Fruit fly (Drosophila melanogaster) whole organism, adult: ENCODE results near the gene CG10286.
A peak's percentile ranks its signal among the peaks of the same experiment; 100 is the strongest.

Experiments
- CG12768 ChIP-seq: fragments of 200-800 bp; sonication (Bioruptor generic); optimal IDR thresholded peaks from 2 replicates; lab custom pipeline; 2017; ENCODE audit warnings: missing biosample characterization, missing genetic modification characterization, mild to moderate bottlenecking, moderate library complexity, missing genetic modification reagents
- CG1620 ChIP-seq: fragments of 200-800 bp; sonication (Bioruptor generic); optimal IDR thresholded peaks from 2 replicates; lab custom pipeline; 2016; ENCODE audit warnings: missing biosample characterization, missing genetic modification characterization
- CG33017 ChIP-seq: fragments of 200-800 bp; sonication (Bioruptor generic); optimal IDR thresholded peaks from 2 replicates; lab custom pipeline; 2018; ENCODE audit warnings: missing biosample characterization, mild to moderate bottlenecking, missing genetic modification characterization, moderate library complexity
- CG5204 ChIP-seq: fragments of 200-800 bp; sonication (Bioruptor generic); optimal IDR thresholded peaks from 2 replicates; lab custom pipeline; 2016; ENCODE audit warnings: missing biosample characterization, missing genetic modification characterization
- CG7045 ChIP-seq: fragments of 200-800 bp; sonication (Bioruptor generic); optimal IDR thresholded peaks from 2 replicates; lab custom pipeline; 2017; ENCODE audit warnings: missing biosample characterization, mild to moderate bottlenecking, missing genetic modification characterization
- CG7101 ChIP-seq: fragments of 200-800 bp; sonication (Bioruptor generic); optimal IDR thresholded peaks from 2 replicates; lab custom pipeline; 2018; ENCODE audit warnings: missing biosample characterization, mild to moderate bottlenecking, missing genetic modification characterization, moderate library complexity
- Clk ChIP-seq: fragments of 200-800 bp; sonication (Bioruptor generic); optimal IDR thresholded peaks from 2 replicates; lab custom pipeline; 2017; ENCODE audit warnings: missing biosample characterization, missing genetic modification characterization
- Crg-1 ChIP-seq: fragments of 200-800 bp; sonication (Bioruptor generic); optimal IDR thresholded peaks from 2 replicates; lab custom pipeline; 2016; ENCODE audit warnings: missing biosample characterization, missing genetic modification characterization
- Hr96 ChIP-seq: fragments of 200-800 bp; sonication (Bioruptor generic); optimal IDR thresholded peaks from 2 replicates; lab custom pipeline; 2016; ENCODE audit warnings: missing biosample characterization, missing genetic modification characterization
- Mnt ChIP-seq: fragments of 200-800 bp; sonication (Bioruptor generic); optimal IDR thresholded peaks from 2 replicates; lab custom pipeline; 2016; ENCODE audit warnings: missing biosample characterization, mild to moderate bottlenecking, missing genetic modification characterization
- bab1 ChIP-seq: fragments of 200-800 bp; sonication (Bioruptor generic); optimal IDR thresholded peaks from 3 replicates; lab custom pipeline; 2019; ENCODE audit warnings: missing biosample characterization, mild to moderate bottlenecking, missing genetic modification characterization, moderate library complexity
- cnc ChIP-seq, 2 experiments: fragments of >200 bp; optimal IDR thresholded peaks; 2 replicates each; lab custom pipeline; 2017
- kay ChIP-seq: fragments of 200-800 bp; sonication (Bioruptor generic); peaks from one replicate; lab custom pipeline; 2016; ENCODE audit warnings: missing biosample characterization, missing genetic modification characterization, borderline replicate concordance
- ovo ChIP-seq: fragments of 200-800 bp; sonication (Bioruptor generic); optimal IDR thresholded peaks from 2 replicates; lab custom pipeline; 2016; ENCODE audit warnings: missing biosample characterization, missing genetic modification characterization
- pad ChIP-seq: fragments of 200-800 bp; sonication (Bioruptor generic); optimal IDR thresholded peaks from 3 replicates; lab custom pipeline; 2017; ENCODE audit warnings: missing biosample characterization, missing genetic modification characterization, mild to moderate bottlenecking, moderate library complexity, missing genetic modification reagents
- tj ChIP-seq: fragments of 200-800 bp; sonication (Bioruptor generic); optimal IDR thresholded peaks from 3 replicates; lab custom pipeline; 2017; ENCODE audit warnings: missing biosample characterization, mild to moderate bottlenecking, missing genetic modification characterization, moderate library complexity

The CG10286 gene

dm6 chr3R:6419103-6419502 is 50.3 kb downstream of the CG10286 start:
- TF ChIP-seq CG7045 (GFP tag; lab: Kevin White, UChicago) (no peak), ovo (no peak), CG33017 (tag; lab: Kevin White, UChicago) (no peak), bab1 (GFP tag; lab: Kevin White, UChicago) (no peak), CG1620 (GFP tag; lab: Kevin White, UChicago) (no peak), kay (GFP tag; lab: Kevin White, UChicago) (no peak), tj (no peak), Crg-1 (GFP tag; lab: Kevin White, UChicago) (no peak), Hr96 (no peak), Mnt (no peak), Clk (GFP tag; lab: Kevin White, UChicago) (no peak), cnc (optimal IDR thresholded peaks at IDR 0.05; lab: Kevin White, UChicago) (no peak), pad (no peak), CG7101 (no peak)

DNA sequence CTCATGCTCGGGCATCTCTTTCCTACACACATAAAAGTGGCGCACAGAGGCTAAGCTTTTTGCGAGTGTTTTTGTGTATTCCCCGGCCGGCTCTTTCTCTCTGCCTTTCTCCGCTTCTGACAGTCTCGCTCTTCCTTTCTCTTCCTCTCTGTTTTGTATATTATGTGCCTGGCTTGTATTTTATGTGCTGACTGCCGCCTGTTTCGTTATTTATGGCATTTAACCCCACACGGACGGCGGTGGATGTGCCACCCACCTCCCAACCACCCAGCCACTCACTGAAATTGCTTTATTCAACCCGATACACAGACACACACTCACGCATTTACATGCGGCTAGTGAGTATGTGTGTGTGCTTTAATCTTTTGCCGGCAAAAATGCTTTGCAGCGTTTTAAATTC is 51.2 kb downstream of the CG10286 start:
- TF ChIP-seq CG12768 (GFP tag; lab: Kevin White, UChicago), result peak; percentile 35
- no peak for TF ChIP-seq CG5204 (GFP tag; lab: Kevin White, UChicago)
- peak; percentile 9 for TF ChIP-seq tj
